Worm (Caenorhabditis elegans): ENCODE measurements around the gene C15F1.8.

The C15F1.8 gene

ce11 chrII:6972185-6972737 is 5.4 kb downstream of the C15F1.8 start, which contains the start of gene art-1:
TSS of gene art-1 (minus strand) at chrII:6972235.
- TF ChIP-seq unc-62 (GFP tag; optimal IDR thresholded peaks at IDR 0.05) (no peak), pha-4 (tag; optimal IDR thresholded peaks at IDR 0.05) (peak; percentile 31), elt-2 (tag; optimal IDR thresholded peaks at IDR 0.05) (peak; percentile 47), ama-1 (optimal IDR thresholded peaks at IDR 0.05) (peak; percentile 2)

DNA sequence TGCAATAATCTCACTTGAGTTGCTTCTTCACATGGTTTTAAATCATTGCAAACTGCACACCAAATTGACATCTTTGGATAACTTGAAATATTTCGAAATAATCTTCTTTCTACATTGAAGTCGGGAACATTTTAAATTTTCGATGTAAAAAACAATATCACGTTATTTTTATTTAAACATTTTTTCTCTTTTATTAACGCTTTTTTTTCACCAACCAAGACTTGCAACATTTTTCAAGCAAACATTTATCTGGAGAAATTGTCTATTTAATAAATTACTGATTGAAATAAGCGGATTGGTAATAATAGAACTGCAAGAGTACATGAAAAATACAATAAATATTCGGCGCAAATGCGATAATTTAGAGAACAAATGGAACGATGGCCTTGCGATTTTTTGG is 7.1 kb downstream of the C15F1.8 start, which contains the start of gene C15F1.5:
C15F1.5 (minus strand) TSS at position 101 of the 400 bp plus-strand sequence.
- no peak for TF ChIP-seq sea-2 (GFP tag; optimal IDR thresholded peaks at IDR 0.05)
- no peak for TF ChIP-seq nhr-23 (tag; optimal IDR thresholded peaks at IDR 0.05)
- no peak for TF ChIP-seq snpc-4 (tag; optimal IDR thresholded peaks at IDR 0.05)
- no peak for TF ChIP-seq nhr-76 (tag; optimal IDR thresholded peaks at IDR 0.05)
- TF ChIP-seq unc-39 (tag; optimal IDR thresholded peaks at IDR 0.05) = no peak
- TF ChIP-seq ama-1 (optimal IDR thresholded peaks at IDR 0.05) = no peak
- no peak for TF ChIP-seq nhr-43 (tag; optimal IDR thresholded peaks at IDR 0.05; ENCODE audit: poor library complexity, severe bottlenecking)
- no peak for TF ChIP-seq mdl-1 (tag; optimal IDR thresholded peaks at IDR 0.05)
- no peak for TF ChIP-seq nhr-237 (tag; optimal IDR thresholded peaks at IDR 0.05)

DNA sequence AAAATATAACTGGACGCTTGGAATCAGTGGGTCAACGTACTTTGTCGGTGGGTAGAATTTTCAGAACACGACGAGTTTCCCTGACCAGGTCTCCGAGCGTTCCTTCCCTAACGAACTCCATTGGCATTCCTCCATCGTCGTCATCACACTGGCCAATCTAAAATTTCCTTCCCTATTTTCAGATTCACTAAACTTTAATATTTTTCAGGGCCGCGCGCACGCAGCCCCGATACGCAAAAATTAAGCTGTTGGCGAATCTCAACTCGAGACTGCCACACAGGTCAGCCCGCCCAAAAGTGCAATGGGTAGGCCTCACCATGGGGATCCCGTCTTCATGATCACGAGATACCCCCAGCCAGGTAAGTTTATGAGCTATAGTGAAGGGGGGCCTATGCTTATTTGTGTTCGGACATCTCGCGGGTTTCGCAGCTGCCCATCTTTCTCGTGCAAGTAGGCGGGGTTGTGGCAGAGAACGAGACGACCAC is 9.4 kb downstream of the C15F1.8 start:
- TF ChIP-seq fos-1 (tag; optimal IDR thresholded peaks at IDR 0.05) (no peak), ztf-4 (tag; optimal IDR thresholded peaks at IDR 0.05) (no peak), nhr-25 (tag; optimal IDR thresholded peaks at IDR 0.05) (peak; percentile 67), nhr-237 (tag; optimal IDR thresholded peaks at IDR 0.05) (no peak), ceh-9 (tag; optimal IDR thresholded peaks at IDR 0.05) (no peak), lin-15B (tag; optimal IDR thresholded peaks at IDR 0.05) (peak; percentile 65), unc-39 (tag; optimal IDR thresholded peaks at IDR 0.05) (no peak), pqm-1 (tag; optimal IDR thresholded peaks at IDR 0.05) (peak; percentile 44), R02D3.7 (tag; optimal IDR thresholded peaks at IDR 0.05) (peak; percentile 83), elt-3 (tag; optimal IDR thresholded peaks at IDR 0.05) (peak in 1 of 3 experiments; percentile 25), ceh-82 (tag; optimal IDR thresholded peaks at IDR 0.05) (peak; percentile 48), daf-12 (tag; optimal IDR thresholded peaks at IDR 0.05) (peak; percentile 5), lsy-12 (tag; optimal IDR thresholded peaks at IDR 0.05) (peak; percentile 72), lin-39 (tag; optimal IDR thresholded peaks at IDR 0.05) (peak; percentile 81), hmg-11 (tag; optimal IDR thresholded peaks at IDR 0.05) (peak; percentile 5), fkh-10 (GFP tag; optimal IDR thresholded peaks at IDR 0.05) (no peak), aly-2 (tag; optimal IDR thresholded peaks at IDR 0.05) (no peak), elt-2 (tag; optimal IDR thresholded peaks at IDR 0.05) (peak; percentile 23), ZK546.5 (tag; optimal IDR thresholded peaks at IDR 0.05) (no peak), nhr-11 (tag; optimal IDR thresholded peaks at IDR 0.05) (no peak), tbx-2 (tag; optimal IDR thresholded peaks at IDR 0.05) (peak; percentile 48), nhr-76 (tag; optimal IDR thresholded peaks at IDR 0.05) (no peak), nhr-12 (tag; optimal IDR thresholded peaks at IDR 0.05) (no peak), sea-2 (GFP tag; optimal IDR thresholded peaks at IDR 0.05) (no peak), ceh-28 (tag; optimal IDR thresholded peaks at IDR 0.05) (peak; percentile 61), snpc-4 (tag; optimal IDR thresholded peaks at IDR 0.05) (peak; percentile 99), nhr-77 (tag; optimal IDR thresholded peaks at IDR 0.05) (peak; percentile 73), nhr-23 (tag; optimal IDR thresholded peaks at IDR 0.05) (peak; percentile 49), nfya-1 (tag; optimal IDR thresholded peaks at IDR 0.05; ENCODE audit: insufficient read depth) (peak; percentile 66), pha-4 (tag; optimal IDR thresholded peaks at IDR 0.05) (peak; percentile 39), jun-1 (tag; optimal IDR thresholded peaks at IDR 0.05) (peak; percentile 3), mml-1 (tag; optimal IDR thresholded peaks at IDR 0.05) (no peak), elt-1 (tag; optimal IDR thresholded peaks at IDR 0.05) (no peak), skn-1 (tag; optimal IDR thresholded peaks at IDR 0.05) (no peak), nhr-43 (tag; optimal IDR thresholded peaks at IDR 0.05; ENCODE audit: poor library complexity, severe bottlenecking) (peak; percentile 62), ztf-11 (tag; optimal IDR thresholded peaks at IDR 0.05) (no peak), ama-1 (optimal IDR thresholded peaks at IDR 0.05) (peak; percentile 97), nhr-67 (tag; optimal IDR thresholded peaks at IDR 0.05) (no peak), eor-1 (tag; optimal IDR thresholded peaks at IDR 0.05) (no peak)

Measured in whole organism, L3 larva.